Worm (Caenorhabditis elegans) whole organism, L4/young adult: ENCODE measurements around the gene K02E10.7.

Experiments used
- dao-5 ChIP-seq: sonication (generic microtip); optimal IDR thresholded peaks from 2 replicates; lab custom pipeline; 2016; ENCODE audit warnings: missing genotype, missing genetic modification characterization, moderate library complexity, missing compliant biosample characterization
- him-1 ChIP-seq: sonication (generic microtip); optimal IDR thresholded peaks from 2 replicates; lab custom pipeline; 2016; ENCODE audit warnings: missing genotype, missing genetic modification reagents, missing genetic modification characterization, missing compliant biosample characterization

DNA sequence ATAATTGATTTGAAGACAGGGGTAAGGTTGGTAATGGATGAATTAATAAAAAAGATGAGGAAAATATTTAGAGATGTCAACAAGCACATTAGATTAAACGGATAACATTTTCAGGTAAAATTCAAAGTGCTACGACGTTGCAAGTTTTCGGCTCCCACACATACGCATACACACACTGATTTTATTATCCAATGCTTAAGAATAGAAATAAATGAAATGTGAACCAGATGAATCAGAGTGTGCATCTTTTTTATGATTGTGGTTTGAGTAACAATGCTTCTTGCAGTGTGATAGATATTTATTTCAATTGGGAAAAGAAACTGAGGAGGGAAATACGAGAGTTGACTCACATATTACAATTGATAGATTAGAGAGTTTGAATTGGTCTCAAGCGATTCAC, 30.4 kb upstream of the K02E10.7 start:
- no peak for TF ChIP-seq him-1 (tag; lab: Kevin White, UChicago)
- TF ChIP-seq dao-5, result no peak
